Fruit fly (Drosophila melanogaster) whole organism, embryonic: ENCODE results near the gene Acyp2.

Experiments
- Antp ChIP-seq: fragments of 200-800 bp; sonication (Bioruptor generic); optimal IDR thresholded peaks from 3 replicates; lab custom pipeline; 2016; ENCODE audit warnings: missing biosample characterization, missing genetic modification characterization
- B-H2 ChIP-seq: fragments of 200-800 bp; sonication (Bioruptor generic); optimal IDR thresholded peaks from 2 replicates; lab custom pipeline; 2018; ENCODE audit warnings: missing biosample characterization, mild to moderate bottlenecking, missing genetic modification characterization
- Bgb ChIP-seq: fragments of 200-800 bp; sonication (Bioruptor generic); IDR thresholded peaks from 2 replicates; pipeline ENCODE4 v1.3.6; 2022; ENCODE audit warnings: missing biosample characterization, missing genetic modification characterization; ENCODE audit not compliant: partially characterized antibody
- CG10209 ChIP-seq: fragments of 200-800 bp; sonication (Bioruptor generic); optimal IDR thresholded peaks from 3 replicates; lab custom pipeline; 2017; ENCODE audit warnings: missing biosample characterization, mild to moderate bottlenecking, missing genetic modification characterization, missing genetic modification reagents
- CG10431 ChIP-seq: fragments of 200-800 bp; sonication (Bioruptor generic); optimal IDR thresholded peaks from 3 replicates; lab custom pipeline; 2018; ENCODE audit warnings: missing biosample characterization, mild to moderate bottlenecking, missing genetic modification characterization
- CG10462 ChIP-seq: fragments of 200-800 bp; sonication (Bioruptor generic); optimal IDR thresholded peaks from 2 replicates; lab custom pipeline; 2016; ENCODE audit warnings: missing biosample characterization, missing genetic modification characterization
- CG12155 ChIP-seq: fragments of 200-800 bp; sonication (Bioruptor generic); optimal IDR thresholded peaks from 3 replicates; lab custom pipeline; 2016; ENCODE audit warnings: missing biosample characterization, missing genetic modification characterization
- CG12769 ChIP-seq: fragments of 200-800 bp; sonication (Bioruptor generic); optimal IDR thresholded peaks from 2 replicates; lab custom pipeline; 2019; ENCODE audit warnings: missing biosample characterization, mild to moderate bottlenecking, missing genetic modification characterization, moderate library complexity
- CG14441 ChIP-seq: fragments of 200-800 bp; sonication (Bioruptor generic); IDR thresholded peaks from 2 replicates; pipeline ENCODE4 v1.3.6; 2022; ENCODE audit warnings: missing biosample characterization, missing genetic modification characterization
- CG1647 ChIP-seq: fragments of 200-800 bp; sonication (Bioruptor generic); optimal IDR thresholded peaks from 3 replicates; lab custom pipeline; 2016; ENCODE audit warnings: missing biosample characterization, missing genetic modification characterization
- CG17568 ChIP-seq: fragments of 200-800 bp; sonication (Bioruptor generic); optimal IDR thresholded peaks from 2 replicates; lab custom pipeline; 2018; ENCODE audit warnings: missing biosample characterization, mild to moderate bottlenecking, missing genetic modification characterization, moderate library complexity
- CG1792 ChIP-seq: fragments of 200-800 bp; sonication (Bioruptor generic); optimal IDR thresholded peaks from 2 replicates; lab custom pipeline; 2016; ENCODE audit warnings: missing biosample characterization, missing genetic modification characterization
- CG1832 ChIP-seq: fragments of 200-800 bp; sonication (Bioruptor generic); optimal IDR thresholded peaks from 2 replicates; lab custom pipeline; 2017; ENCODE audit warnings: missing biosample characterization, mild to moderate bottlenecking, missing genetic modification characterization, inconsistent platforms
- CG18476 ChIP-seq: fragments of 200-800 bp; sonication (Bioruptor generic); optimal IDR thresholded peaks from 2 replicates; lab custom pipeline; 2016; ENCODE audit warnings: missing biosample characterization, mild to moderate bottlenecking, missing genetic modification characterization
- CG18599 ChIP-seq: fragments of 200-800 bp; sonication (Bioruptor generic); optimal IDR thresholded peaks from 3 replicates; lab custom pipeline; 2017; ENCODE audit warnings: missing biosample characterization, missing genetic modification characterization, mild to moderate bottlenecking, moderate library complexity, missing genetic modification reagents
- CG18764 ChIP-seq: fragments of 200-800 bp; sonication (Bioruptor generic); optimal IDR thresholded peaks from 3 replicates; lab custom pipeline; 2016; ENCODE audit warnings: missing biosample characterization, missing genetic modification characterization
- CG2120 ChIP-seq: fragments of 200-800 bp; sonication (Bioruptor generic); optimal IDR thresholded peaks from 3 replicates; lab custom pipeline; 2016; ENCODE audit warnings: missing biosample characterization, missing genetic modification characterization
- CG30403 ChIP-seq: fragments of 200-800 bp; sonication (Bioruptor generic); optimal IDR thresholded peaks from 3 replicates; lab custom pipeline; 2016; ENCODE audit warnings: missing biosample characterization, missing genetic modification characterization
- CG7372 ChIP-seq: fragments of 200-800 bp; sonication (Bioruptor generic); IDR thresholded peaks from 2 replicates; pipeline ENCODE4 v1.3.6; 2022; ENCODE audit warnings: missing biosample characterization, missing genetic modification characterization
- CG9215 ChIP-seq: fragments of 200-800 bp; sonication (Bioruptor generic); IDR thresholded peaks from 2 replicates; pipeline ENCODE4 v1.3.6; 2022; ENCODE audit warnings: missing biosample characterization, missing genetic modification characterization
- CoRest ChIP-seq: fragments of 200-800 bp; sonication (Bioruptor generic); optimal IDR thresholded peaks from 3 replicates; lab custom pipeline; 2018; ENCODE audit warnings: missing biosample characterization, mild to moderate bottlenecking, missing genetic modification characterization, moderate library complexity
- Dref ChIP-seq: fragments of 200-800 bp; sonication (Bioruptor generic); IDR thresholded peaks from 2 replicates; pipeline ENCODE4 v1.3.6; 2022; ENCODE audit warnings: missing biosample characterization, missing genetic modification characterization
- Hey ChIP-seq: fragments of 200-800 bp; sonication (Bioruptor generic); optimal IDR thresholded peaks from 3 replicates; lab custom pipeline; 2018; ENCODE audit warnings: missing biosample characterization, mild to moderate bottlenecking, missing genetic modification characterization
- MTF-1 ChIP-seq: fragments of 200-800 bp; sonication (Bioruptor generic); optimal IDR thresholded peaks from 2 replicates; lab custom pipeline; 2018; ENCODE audit warnings: missing biosample characterization, mild to moderate bottlenecking, missing genetic modification characterization, borderline replicate concordance
- Optix ChIP-seq: fragments of 200-800 bp; sonication (Bioruptor generic); IDR thresholded peaks from 3 replicates; pipeline ENCODE4 v1.3.6; 2022; ENCODE audit warnings: missing biosample characterization, missing genetic modification characterization
- Taf1 ChIP-seq: fragments of 200-800 bp; sonication (Bioruptor generic); IDR thresholded peaks from 2 replicates; pipeline ENCODE4 v1.3.6; 2022; ENCODE audit warnings: missing biosample characterization, missing genetic modification characterization
- Tbp ChIP-seq: fragments of >200 bp; optimal IDR thresholded peaks from 2 replicates; lab custom pipeline; 2018; ENCODE audit warnings: missing biosample characterization, missing genetic modification characterization
- al ChIP-seq: fragments of 200-800 bp; sonication (Bioruptor generic); IDR thresholded peaks from 2 replicates; pipeline ENCODE4 v1.3.6; 2022; ENCODE audit warnings: missing biosample characterization, missing genetic modification characterization
- aop ChIP-seq: fragments of 200-800 bp; sonication (Bioruptor generic); IDR thresholded peaks from 2 replicates; pipeline ENCODE4 v1.3.6; 2022; ENCODE audit warnings: missing biosample characterization, missing genetic modification characterization
- ase ChIP-seq: fragments of 200-800 bp; sonication (Bioruptor generic); IDR thresholded peaks from 3 replicates; pipeline ENCODE4 v1.3.6; 2022; ENCODE audit warnings: missing biosample characterization, missing genetic modification characterization
- br ChIP-seq: fragments of >200 bp; optimal IDR thresholded peaks from 2 replicates; lab custom pipeline; 2017
- cg ChIP-seq: fragments of 200-800 bp; sonication (Bioruptor generic); optimal IDR thresholded peaks from 3 replicates; lab custom pipeline; 2019; ENCODE audit warnings: missing biosample characterization, mild to moderate bottlenecking, missing genetic modification characterization, moderate library complexity
- fd102C ChIP-seq: fragments of 200-800 bp; sonication (Bioruptor generic); optimal IDR thresholded peaks from 2 replicates; lab custom pipeline; 2018; ENCODE audit warnings: missing biosample characterization, mild to moderate bottlenecking, missing genetic modification characterization, moderate library complexity
- fd3F ChIP-seq: fragments of 200-800 bp; sonication (Bioruptor generic); optimal IDR thresholded peaks from 2 replicates; lab custom pipeline; 2018; ENCODE audit warnings: missing biosample characterization, mild to moderate bottlenecking, missing genetic modification characterization, moderate library complexity
- gce ChIP-seq: fragments of 200-800 bp; sonication (Bioruptor generic); IDR thresholded peaks from 3 replicates; pipeline ENCODE4 v1.3.6; 2022; ENCODE audit warnings: missing biosample characterization, missing genetic modification characterization
- hkb ChIP-seq, 2 experiments: fragments of 200-800 bp in 1 of 2; fragments of >200 bp in 1 of 2; sonication (Bioruptor generic) in 1 of 2; IDR thresholded peaks in 1 of 2; optimal IDR thresholded peaks in 1 of 2; 2 replicates each; pipeline versions ENCODE4 v1.3.6 to Lab custom; 2017 to 2022; ENCODE audit warnings: missing biosample characterization in 1 of 2, missing genetic modification characterization in 1 of 2
- insv ChIP-seq, 2 experiments: fragments of 200-800 bp; sonication (Bioruptor generic); optimal IDR thresholded peaks; 3 replicates each; lab custom pipeline; 2016 to 2018; ENCODE audit warnings: missing biosample characterization in 2 of 2, missing genetic modification characterization in 2 of 2
- jumu ChIP-seq: fragments of 200-800 bp; sonication (Bioruptor generic); optimal IDR thresholded peaks from 3 replicates; lab custom pipeline; 2016; ENCODE audit warnings: missing biosample characterization, missing genetic modification characterization
- lilli ChIP-seq: fragments of 200-800 bp; sonication (Bioruptor generic); optimal IDR thresholded peaks from 3 replicates; lab custom pipeline; 2016; ENCODE audit warnings: missing biosample characterization, missing genetic modification characterization
- p53 ChIP-seq: fragments of 200-800 bp; sonication (Bioruptor generic); optimal IDR thresholded peaks from 2 replicates; lab custom pipeline; 2016; ENCODE audit warnings: missing biosample characterization, missing genetic modification characterization
- peb ChIP-seq: fragments of 200-800 bp; sonication (Bioruptor generic); IDR thresholded peaks from 2 replicates; pipeline ENCODE4 v1.3.6; 2022; ENCODE audit warnings: missing biosample characterization, missing genetic modification characterization
- prd ChIP-seq, 3 experiments: fragments of >200 bp in 2 of 3; fragments of 200-800 bp in 1 of 3; sonication (Bioruptor generic) in 1 of 3; optimal IDR thresholded peaks in 2 of 3; IDR thresholded peaks in 1 of 3; 2 replicates in 2 of 3; 3 replicates in 1 of 3; pipeline versions ENCODE4 v1.3.6 to Lab custom; 2017 to 2022; ENCODE audit warnings: missing biosample characterization in 1 of 3, missing genetic modification characterization in 1 of 3
- sens-2 ChIP-seq: fragments of 200-800 bp; sonication (Bioruptor generic); IDR thresholded peaks from 2 replicates; pipeline ENCODE4 v1.3.6; 2022; ENCODE audit warnings: missing biosample characterization, missing genetic modification characterization
- sima ChIP-seq: fragments of 200-800 bp; sonication (Bioruptor generic); optimal IDR thresholded peaks from 2 replicates; lab custom pipeline; 2016; ENCODE audit warnings: missing biosample characterization, missing genetic modification characterization
- slbo ChIP-seq: fragments of 200-800 bp; sonication (Bioruptor generic); IDR thresholded peaks from 2 replicates; pipeline ENCODE4 v1.3.6; 2022; ENCODE audit warnings: missing biosample characterization, missing genetic modification characterization
- sna ChIP-seq: fragments of 200-800 bp; sonication (Bioruptor generic); IDR thresholded peaks from 2 replicates; pipeline ENCODE4 v1.3.6; 2022; ENCODE audit warnings: missing biosample characterization, missing genetic modification characterization; ENCODE audit not compliant: partially characterized antibody
- toy ChIP-seq: fragments of 200-800 bp; sonication (Bioruptor generic); IDR thresholded peaks from 2 replicates; pipeline ENCODE4 v1.3.6; 2022; ENCODE audit warnings: missing biosample characterization, missing genetic modification characterization
- wdn ChIP-seq: fragments of 200-800 bp; sonication (Bioruptor generic); IDR thresholded peaks from 2 replicates; pipeline ENCODE4 v1.3.6; 2022; ENCODE audit warnings: missing biosample characterization, missing genetic modification characterization
- z ChIP-seq: fragments of 200-800 bp; sonication (Bioruptor generic); IDR thresholded peaks from 3 replicates; pipeline ENCODE4 v1.3.6; 2022; ENCODE audit warnings: missing biosample characterization, missing genetic modification characterization

Acyp2 gene

DNA sequence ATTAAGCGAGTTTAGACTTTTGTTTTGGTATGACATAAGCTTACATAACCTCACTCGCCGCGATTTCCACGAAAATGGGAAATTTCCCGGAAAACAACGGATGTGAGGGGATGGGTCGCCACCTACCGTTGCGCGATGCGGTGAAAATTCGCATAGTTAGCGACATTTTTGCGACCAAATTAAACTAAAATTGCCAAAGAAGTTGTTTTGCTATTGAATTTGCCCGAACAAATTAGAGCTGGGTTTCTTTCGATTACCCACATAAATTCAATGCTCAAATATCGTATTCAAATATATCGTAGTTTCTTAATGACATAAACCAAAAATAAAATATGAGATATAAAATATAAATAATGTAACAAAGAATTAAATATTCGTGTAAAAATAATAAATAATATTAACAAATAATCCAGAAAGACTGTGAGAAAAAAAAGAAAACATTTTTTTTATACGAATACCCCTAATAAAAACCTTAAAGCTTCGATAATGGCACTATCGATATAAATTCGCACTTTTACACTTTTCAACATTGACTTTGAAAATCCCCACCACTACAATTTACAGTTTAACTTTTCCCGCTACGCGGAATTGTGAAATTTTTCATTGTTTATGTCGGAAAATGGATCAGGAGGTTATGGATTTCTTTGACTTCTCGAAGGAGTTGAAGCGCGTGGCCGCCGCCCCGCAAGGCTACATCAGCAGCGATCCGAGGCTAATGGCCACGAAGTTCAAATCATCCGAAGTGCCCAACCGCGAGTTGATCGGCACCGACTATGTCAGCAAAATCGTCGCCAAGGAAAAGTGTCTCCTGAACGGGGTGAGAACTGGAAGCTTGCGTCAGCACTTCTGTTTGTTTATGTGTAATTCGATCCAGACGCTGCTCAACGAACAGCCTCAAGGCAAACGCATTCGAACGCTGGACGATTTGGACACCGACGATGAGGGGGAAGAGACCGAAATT is 44.7 kb downstream of the Acyp2 start, which contains the start of the genes ND-23 and spn-E (continued):
- no peak for TF ChIP-seq hkb (optimal IDR thresholded peaks at IDR 0.05; lab: Kevin White, UChicago)
- no peak for TF ChIP-seq hkb (GFP tag; IDR thresholded peaks at IDR 0.05; lab: Robert Waterston, UW)
- no peak for TF ChIP-seq B-H2 (GFP tag; lab: Kevin White, UChicago)
- TF ChIP-seq CG1792 (GFP tag; lab: Kevin White, UChicago) = no peak
- TF ChIP-seq p53 (GFP tag; lab: Kevin White, UChicago) = no peak
- TF ChIP-seq toy (GFP tag; lab: Robert Waterston, UW) = no peak
- peak; percentile 55; the same call in 1 of the 2 replicates for TF ChIP-seq CG9215 (GFP tag; lab: Robert Waterston, UW)
- peak; percentile 87 for TF ChIP-seq sna
- TF ChIP-seq peb (GFP tag; lab: Robert Waterston, UW) = no peak
- TF ChIP-seq MTF-1 (GFP tag; lab: Kevin White, UChicago) = no peak
- TF ChIP-seq CG10431 (GFP tag; lab: Kevin White, UChicago) = no peak
- no peak for TF ChIP-seq CG12769 (tag; lab: Kevin White, UChicago)
- TF ChIP-seq prd (optimal IDR thresholded peaks at IDR 0.05; lab: Kevin White, UChicago) = no peak
- TF ChIP-seq prd (GFP tag; IDR thresholded peaks at IDR 0.05; lab: Robert Waterston, UW) = peak; percentile 58
- peak in 1 of 2 experiments; percentile 1 for TF ChIP-seq insv (GFP tag; optimal IDR thresholded peaks at IDR 0.05; lab: Kevin White, UChicago)
- TF ChIP-seq CG1647 = no peak
- TF ChIP-seq sima (GFP tag; lab: Kevin White, UChicago) = no peak
- no peak for TF ChIP-seq gce
- TF ChIP-seq Hey (tag; lab: Kevin White, UChicago) = no peak
- no peak for TF ChIP-seq jumu
- TF ChIP-seq wdn = peak; percentile 43; the same call in 1 of the 2 replicates
- peak; percentile 81 for TF ChIP-seq CoRest (tag; lab: Kevin White, UChicago)
- no peak for TF ChIP-seq CG18476 (GFP tag; lab: Kevin White, UChicago)
- TF ChIP-seq CG30403 (GFP tag; lab: Kevin White, UChicago) = peak; percentile 64
- no peak for TF ChIP-seq br (lab: Kevin White, UChicago)
- TF ChIP-seq CG18764 = peak; percentile 1
- TF ChIP-seq Optix (GFP tag; lab: Robert Waterston, UW) = no peak
- no peak for TF ChIP-seq cg (GFP tag; lab: Kevin White, UChicago)
- TF ChIP-seq al (GFP tag; lab: Robert Waterston, UW) = 0 out of 2 replicates have a peak, but pooled peaks have one; percentile 38
- TF ChIP-seq Tbp (GFP tag; lab: Kevin White, UChicago) = no peak
- TF ChIP-seq CG18599 (GFP tag; lab: Kevin White, UChicago) = peak; percentile 48
- no peak for TF ChIP-seq aop (GFP tag; lab: Robert Waterston, UW)
- TF ChIP-seq fd3F = peak; percentile 13
- TF ChIP-seq CG10209 (GFP tag; lab: Kevin White, UChicago) = peak; percentile 61
- no peak for TF ChIP-seq CG17568 (GFP tag; lab: Kevin White, UChicago)
- no peak for TF ChIP-seq fd102C (GFP tag; lab: Kevin White, UChicago)
- no peak for TF ChIP-seq Antp (GFP tag; lab: Kevin White, UChicago)

DNA sequence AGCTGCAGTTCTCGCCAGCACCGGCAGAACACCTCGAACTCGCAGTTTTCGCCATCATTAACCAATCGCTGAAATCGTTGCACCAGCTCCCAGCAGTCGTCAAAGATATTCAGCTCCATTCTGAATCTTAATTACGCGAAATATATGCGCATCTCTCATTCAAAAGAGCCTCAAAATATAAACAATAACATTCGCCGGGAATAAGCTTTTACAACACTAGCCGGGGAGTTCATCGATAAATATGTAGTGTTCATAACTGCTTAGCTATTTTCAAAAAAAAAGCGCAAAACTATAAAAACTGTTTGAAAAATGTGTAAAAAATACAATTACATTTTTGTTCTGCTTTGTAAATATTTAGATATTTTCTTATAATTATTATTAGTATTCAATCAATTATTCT is 46.8 kb downstream of the Acyp2 start, which contains the start of gene Pbp45:
Gene Pbp45 (minus strand): TSS at position 222 of the 400 bp plus-strand sequence.
- TF ChIP-seq CG1832 (GFP tag; lab: Kevin White, UChicago) (no peak), sens-2 (no peak), CG2120 (no peak), CG12155 (peak; percentile 13), lilli (peak; percentile 23), Dref (GFP tag; lab: Robert Waterston, UW) (peak; percentile 61), Bgb (GFP tag; lab: Robert Waterston, UW) (peak; percentile 51), cg (GFP tag; lab: Kevin White, UChicago) (no peak), Taf1 (GFP tag; lab: Robert Waterston, UW) (no peak), CG14441 (GFP tag; lab: Robert Waterston, UW) (no peak), slbo (GFP tag; lab: Robert Waterston, UW) (peak; percentile 13; the same call in 1 of the 2 replicates), CG7372 (GFP tag; lab: Robert Waterston, UW) (no peak), ase (no peak), z (GFP tag; lab: Robert Waterston, UW) (no peak), CG10462 (no peak), CG30403 (GFP tag; lab: Kevin White, UChicago) (peak; percentile 7)
